Fruit fly (Drosophila melanogaster) whole organism, prepupa: ENCODE data around the gene CG15625.
A peak's percentile ranks its signal among the peaks of the same experiment; 100 is the strongest.

Source experiments
- Blimp-1 ChIP-seq: fragments of 200-800 bp; sonication (Bioruptor generic); optimal IDR thresholded peaks from 3 replicates; lab custom pipeline; 2017; ENCODE audit warnings: missing biosample characterization, missing genetic modification characterization, mild to moderate bottlenecking, moderate library complexity, missing genetic modification reagents
- CG10631 ChIP-seq: fragments of 200-800 bp; sonication (Bioruptor generic); optimal IDR thresholded peaks from 2 replicates; lab custom pipeline; 2016; ENCODE audit warnings: missing biosample characterization, missing genetic modification characterization
- CG10669 ChIP-seq: fragments of 200-800 bp; sonication (Bioruptor generic); optimal IDR thresholded peaks from 3 replicates; lab custom pipeline; 2018; ENCODE audit warnings: missing biosample characterization, mild to moderate bottlenecking, missing genetic modification characterization, moderate library complexity
- CG11294 ChIP-seq: fragments of 200-800 bp; sonication (Bioruptor generic); IDR thresholded peaks from 2 replicates; pipeline ENCODE4 v1.3.6; 2022; ENCODE audit warnings: missing biosample characterization, missing genetic modification characterization
- CG11762 ChIP-seq: fragments of 200-800 bp; sonication (Bioruptor generic); optimal IDR thresholded peaks from 3 replicates; lab custom pipeline; 2016; ENCODE audit warnings: missing biosample characterization, missing genetic modification characterization; ENCODE audit not compliant: insufficient read depth
- CG11902 ChIP-seq: fragments of 200-800 bp; sonication (Bioruptor generic); optimal IDR thresholded peaks from 3 replicates; lab custom pipeline; 2016; ENCODE audit warnings: missing biosample characterization, missing genetic modification characterization
- CG15336 ChIP-seq: fragments of 200-800 bp; sonication (Bioruptor generic); IDR thresholded peaks from 2 replicates; pipeline ENCODE4 v1.3.6; 2022; ENCODE audit warnings: missing biosample characterization, missing genetic modification characterization
- CG16779 ChIP-seq: fragments of 200-800 bp; sonication (Bioruptor generic); optimal IDR thresholded peaks from 3 replicates; lab custom pipeline; 2017; ENCODE audit warnings: missing biosample characterization, mild to moderate bottlenecking, missing genetic modification characterization
- CG3032 ChIP-seq: fragments of 200-800 bp; optimal IDR thresholded peaks from 2 replicates; lab custom pipeline; 2019; ENCODE audit warnings: missing biosample characterization, mild to moderate bottlenecking, missing genetic modification characterization, moderate library complexity
- CG31627 ChIP-seq: fragments of 200-800 bp; sonication (Bioruptor generic); optimal IDR thresholded peaks from 3 replicates; lab custom pipeline; 2016; ENCODE audit warnings: missing biosample characterization, missing genetic modification characterization
- CG34406 ChIP-seq: fragments of 200-800 bp; sonication (Bioruptor generic); optimal IDR thresholded peaks from 3 replicates; lab custom pipeline; 2016; ENCODE audit warnings: missing biosample characterization, missing genetic modification characterization
- CG3919 ChIP-seq: fragments of 200-800 bp; sonication (Bioruptor generic); optimal IDR thresholded peaks from 3 replicates; lab custom pipeline; 2016; ENCODE audit warnings: missing biosample characterization, missing genetic modification characterization
- CG6163 ChIP-seq: fragments of 200-800 bp; sonication (Bioruptor generic); IDR thresholded peaks from 3 replicates; pipeline ENCODE4 v1.3.6; 2022; ENCODE audit warnings: missing biosample characterization, missing genetic modification characterization
- CG6808 ChIP-seq: fragments of 200-800 bp; sonication (Bioruptor generic); optimal IDR thresholded peaks from 3 replicates; lab custom pipeline; 2017; ENCODE audit warnings: missing biosample characterization, missing genetic modification characterization, mild to moderate bottlenecking, moderate library complexity, missing genetic modification reagents
- CG6854 ChIP-seq: fragments of 200-800 bp; sonication (Bioruptor generic); optimal IDR thresholded peaks from 2 replicates; lab custom pipeline; 2017; ENCODE audit warnings: missing biosample characterization, mild to moderate bottlenecking, missing genetic modification characterization
- CG7368 ChIP-seq: fragments of 200-800 bp; sonication (Bioruptor generic); optimal IDR thresholded peaks from 3 replicates; lab custom pipeline; 2016; ENCODE audit warnings: missing biosample characterization, missing genetic modification characterization
- CG8119 ChIP-seq: fragments of 200-800 bp; sonication (Bioruptor generic); IDR thresholded peaks from 3 replicates; pipeline ENCODE4 v1.3.6; 2022; ENCODE audit warnings: missing biosample characterization, missing genetic modification characterization
- CG8319 ChIP-seq: fragments of 200-800 bp; sonication (Bioruptor generic); optimal IDR thresholded peaks from 3 replicates; lab custom pipeline; 2016; ENCODE audit warnings: missing biosample characterization, missing genetic modification characterization
- CG9139 ChIP-seq: fragments of 200-800 bp; sonication (Bioruptor generic); optimal IDR thresholded peaks from 3 replicates; lab custom pipeline; 2017; ENCODE audit warnings: missing biosample characterization, mild to moderate bottlenecking, missing genetic modification characterization
- Eip75B ChIP-seq: fragments of 200-800 bp; sonication (Bioruptor generic); optimal IDR thresholded peaks from 3 replicates; lab custom pipeline; 2016; ENCODE audit warnings: missing biosample characterization, missing genetic modification characterization
- Eip78C ChIP-seq: fragments of 200-800 bp; sonication (Bioruptor generic); peaks from one replicate; lab custom pipeline; 2016; ENCODE audit warnings: missing biosample characterization, missing genetic modification characterization
- Eip93F ChIP-seq: fragments of 200-800 bp; sonication (Bioruptor generic); optimal IDR thresholded peaks from 2 replicates; lab custom pipeline; 2016; ENCODE audit warnings: missing biosample characterization, mild to moderate bottlenecking, missing genetic modification characterization
- Ets96B ChIP-seq: fragments of 200-800 bp; optimal IDR thresholded peaks from 2 replicates; lab custom pipeline; 2019; ENCODE audit warnings: missing biosample characterization, mild to moderate bottlenecking, missing genetic modification characterization, moderate library complexity
- Hr39 ChIP-seq: fragments of 200-800 bp; sonication (Bioruptor generic); optimal IDR thresholded peaks from 2 replicates; lab custom pipeline; 2016; ENCODE audit warnings: missing biosample characterization, missing genetic modification characterization
- Hr4 ChIP-seq: fragments of 200-800 bp; sonication (Bioruptor generic); optimal IDR thresholded peaks from 3 replicates; lab custom pipeline; 2016; ENCODE audit warnings: missing biosample characterization, missing genetic modification characterization
- OdsH ChIP-seq: fragments of 200-800 bp; sonication (Bioruptor generic); optimal IDR thresholded peaks from 3 replicates; lab custom pipeline; 2016; ENCODE audit warnings: missing biosample characterization, missing genetic modification characterization
- Sox14 ChIP-seq: fragments of 200-800 bp; sonication (Bioruptor generic); optimal IDR thresholded peaks from 3 replicates; lab custom pipeline; 2016; ENCODE audit warnings: missing biosample characterization, missing genetic modification characterization
- Sox15 ChIP-seq: fragments of 200-800 bp; sonication (Bioruptor generic); optimal IDR thresholded peaks from 3 replicates; lab custom pipeline; 2016; ENCODE audit warnings: missing biosample characterization, missing genetic modification characterization
- achi ChIP-seq: fragments of 200-800 bp; sonication (Bioruptor generic); optimal IDR thresholded peaks from 3 replicates; lab custom pipeline; 2016; ENCODE audit warnings: missing biosample characterization, missing genetic modification characterization
- acj6 ChIP-seq: fragments of 200-800 bp; sonication (Bioruptor generic); optimal IDR thresholded peaks from 3 replicates; lab custom pipeline; 2016; ENCODE audit warnings: missing biosample characterization, missing genetic modification characterization
- cyc ChIP-seq: fragments of 200-800 bp; sonication (Bioruptor generic); optimal IDR thresholded peaks from 3 replicates; lab custom pipeline; 2016; ENCODE audit warnings: missing biosample characterization, missing genetic modification characterization
- dac ChIP-seq: fragments of 200-800 bp; sonication (Bioruptor generic); optimal IDR thresholded peaks from 2 replicates; lab custom pipeline; 2017; ENCODE audit warnings: missing biosample characterization, mild to moderate bottlenecking, missing genetic modification characterization
- dsx ChIP-seq: fragments of 200-800 bp; optimal IDR thresholded peaks from 3 replicates; lab custom pipeline; 2019; ENCODE audit warnings: missing biosample characterization, mild to moderate bottlenecking, missing genetic modification characterization, moderate library complexity; ENCODE audit not compliant: poor library complexity, severe bottlenecking
- eg ChIP-seq: fragments of 200-800 bp; sonication (Bioruptor generic); IDR thresholded peaks from 3 replicates; pipeline ENCODE4 v1.3.6; 2022; ENCODE audit warnings: missing biosample characterization, missing genetic modification characterization
- esn ChIP-seq: fragments of 200-800 bp; sonication (Bioruptor generic); optimal IDR thresholded peaks from 2 replicates; lab custom pipeline; 2016; ENCODE audit warnings: missing biosample characterization, mild to moderate bottlenecking, missing genetic modification characterization, moderate library complexity
- fd59A ChIP-seq: fragments of 200-800 bp; sonication (Bioruptor generic); optimal IDR thresholded peaks from 2 replicates; lab custom pipeline; 2017; ENCODE audit warnings: missing biosample characterization, mild to moderate bottlenecking, missing genetic modification characterization, missing genetic modification reagents
- fd85E ChIP-seq: fragments of 200-800 bp; sonication (Bioruptor generic); optimal IDR thresholded peaks from 3 replicates; lab custom pipeline; 2016; ENCODE audit warnings: missing biosample characterization, missing genetic modification characterization
- fkh ChIP-seq: fragments of 200-800 bp; sonication (Bioruptor generic); optimal IDR thresholded peaks from 3 replicates; lab custom pipeline; 2017; ENCODE audit warnings: missing biosample characterization, mild to moderate bottlenecking, missing genetic modification characterization, moderate library complexity
- lz ChIP-seq: fragments of 200-800 bp; sonication (Bioruptor generic); optimal IDR thresholded peaks from 3 replicates; lab custom pipeline; 2016; ENCODE audit warnings: missing biosample characterization, missing genetic modification characterization
- net ChIP-seq: fragments of 200-800 bp; sonication (Bioruptor generic); optimal IDR thresholded peaks from 3 replicates; lab custom pipeline; 2016; ENCODE audit warnings: missing biosample characterization, missing genetic modification characterization
- salr ChIP-seq, 2 experiments: fragments of 200-800 bp; sonication (Bioruptor generic); optimal IDR thresholded peaks; 3 replicates each; lab custom pipeline; 2016 to 2018; ENCODE audit warnings: missing biosample characterization in 2 of 2, missing genetic modification characterization in 2 of 2, mild to moderate bottlenecking in 1 of 2
- svp ChIP-seq: fragments of 200-800 bp; sonication (Bioruptor generic); peaks from one replicate; lab custom pipeline; 2016; ENCODE audit warnings: missing biosample characterization, missing genetic modification characterization
- vri ChIP-seq: fragments of 200-800 bp; sonication (Bioruptor generic); optimal IDR thresholded peaks from 3 replicates; lab custom pipeline; 2016; ENCODE audit warnings: missing biosample characterization, mild to moderate bottlenecking, missing genetic modification characterization

CG15625 gene

dm6 chr2L:4889451-4890045, at the start of gene CG15625:
Gene CG15625, plus strand, starts transcription at chr2L:4889995.
- TF ChIP-seq acj6 (GFP tag; lab: Kevin White, UChicago) (no peak), CG6163 (GFP tag; lab: Robert Waterston, UW) (no peak), Eip75B (GFP tag; lab: Kevin White, UChicago) (no peak), salr (GFP tag; optimal IDR thresholded peaks at IDR 0.05; lab: Kevin White, UChicago) (no peak), CG8119 (GFP tag; lab: Robert Waterston, UW) (no peak), CG11902 (GFP tag; lab: Kevin White, UChicago) (no peak), CG34406 (no peak), vri (GFP tag; lab: Kevin White, UChicago) (no peak), CG8319 (GFP tag; lab: Kevin White, UChicago) (no peak), Blimp-1 (GFP tag; lab: Kevin White, UChicago) (no peak), CG3919 (GFP tag; lab: Kevin White, UChicago) (no peak), Sox14 (GFP tag; lab: Kevin White, UChicago) (no peak), eg (no peak), CG10631 (GFP tag; lab: Kevin White, UChicago) (no peak), CG6808 (GFP tag; lab: Kevin White, UChicago) (no peak), fd85E (GFP tag; lab: Kevin White, UChicago) (no peak), Ets96B (tag; lab: Kevin White, UChicago) (no peak)

- TF ChIP-seq fd59A (no peak), CG9139 (no peak), fkh (peak; percentile 35), CG15336 (0 out of 2 replicates have a peak, but pooled peaks have one; percentile 10), vri (GFP tag; lab: Kevin White, UChicago) (peak; percentile 57)
Measured at dm6 chr2L:4846629-4847125, 43.1 kb upstream of the CG15625 start.

dm6 chr2L:4847191-4847853, 42.5 kb upstream of the CG15625 start, which contains the start of the genes mxt and CG11927:
Gene mxt, minus strand, starts transcription at chr2L:4847295.
Gene CG11927, plus strand, starts transcription at chr2L:4847766.
- TF ChIP-seq OdsH (GFP tag; lab: Kevin White, UChicago) (peak; percentile 49), Hr39 (GFP tag; lab: Kevin White, UChicago) (peak; percentile 47), CG31627 (GFP tag; lab: Kevin White, UChicago) (peak; percentile 54), CG3032 (tag; lab: Kevin White, UChicago) (peak; percentile 17), CG10669 (GFP tag; lab: Kevin White, UChicago) (no peak), Eip78C (GFP tag; lab: Kevin White, UChicago) (peak; percentile 74), Sox15 (peak; percentile 9), CG16779 (tag; lab: Kevin White, UChicago) (no peak), esn (GFP tag; lab: Kevin White, UChicago) (peak; percentile 59), lz (GFP tag; lab: Kevin White, UChicago) (peak; percentile 44), CG11294 (GFP tag; lab: Robert Waterston, UW) (no peak), Eip93F (GFP tag; lab: Kevin White, UChicago) (peak; percentile 60), CG10631 (GFP tag; lab: Kevin White, UChicago) (no peak), cyc (GFP tag; lab: Kevin White, UChicago) (peak; percentile 37), salr (GFP tag; optimal IDR thresholded peaks at IDR 0.05; lab: Kevin White, UChicago) (no peak)

dm6 chr2L:4850356-4850755, 39.4 kb upstream of the CG15625 start, which contains the start of the genes mRpS2 and Mon1:
Gene mRpS2, minus strand, starts transcription at chr2L:4850419.
Gene Mon1, plus strand, starts transcription at chr2L:4850641.
- TF ChIP-seq CG7368 (GFP tag; lab: Kevin White, UChicago) (peak; percentile 91), CG11762 (peak; percentile 92), net (peak; percentile 88), OdsH (GFP tag; lab: Kevin White, UChicago) (peak; percentile 97), fd85E (GFP tag; lab: Kevin White, UChicago) (peak; percentile 68), Ets96B (tag; lab: Kevin White, UChicago) (peak; percentile 91), dac (GFP tag; lab: Kevin White, UChicago) (peak; percentile 87), CG11902 (GFP tag; lab: Kevin White, UChicago) (peak; percentile 91), Blimp-1 (GFP tag; lab: Kevin White, UChicago) (peak; percentile 79), Hr4 (peak; percentile 89), CG6163 (GFP tag; lab: Robert Waterston, UW) (peak; percentile 94), svp (GFP tag; lab: Kevin White, UChicago) (no peak), CG6854 (GFP tag; lab: Kevin White, UChicago) (peak; percentile 58), achi (GFP tag; lab: Kevin White, UChicago) (peak; percentile 92), CG6808 (GFP tag; lab: Kevin White, UChicago) (no peak), CG11294 (GFP tag; lab: Robert Waterston, UW) (peak; percentile 93), CG3032 (tag; lab: Kevin White, UChicago) (peak; percentile 96), salr (GFP tag; optimal IDR thresholded peaks at IDR 0.05; lab: Kevin White, UChicago) (peak; percentile 83 to 87), dsx (peak; percentile 85)
